Fruit fly (Drosophila melanogaster) whole organism, wandering third instar larva: ENCODE measurements around the gene sno.

Source experiments
- CG32264 ChIP-seq: fragments of 200-800 bp; sonication (Bioruptor generic); optimal IDR thresholded peaks from 2 replicates; lab custom pipeline; 2016; ENCODE audit warnings: missing biosample characterization, missing genetic modification characterization
- Dfd ChIP-seq: fragments of >200 bp; optimal IDR thresholded peaks from 2 replicates; lab custom pipeline; 2017; ENCODE audit warnings: missing biosample characterization, missing genetic modification characterization
- GATAd ChIP-seq: sonication (Bioruptor generic); optimal IDR thresholded peaks from 2 replicates; lab custom pipeline; 2016; ENCODE audit warnings: missing biosample characterization, missing genetic modification characterization
- br ChIP-seq: fragments of 200-800 bp; sonication (Bioruptor generic); optimal IDR thresholded peaks from 2 replicates; lab custom pipeline; 2016; ENCODE audit warnings: missing biosample characterization, missing genetic modification characterization
- brk ChIP-seq: fragments of 200-800 bp; sonication (Bioruptor generic); optimal IDR thresholded peaks from 2 replicates; lab custom pipeline; 2016; ENCODE audit warnings: missing biosample characterization, mild to moderate bottlenecking, missing genetic modification characterization
- ey ChIP-seq: fragments of 200-800 bp; sonication (Bioruptor generic); optimal IDR thresholded peaks from 2 replicates; lab custom pipeline; 2016; ENCODE audit warnings: missing biosample characterization, missing genetic modification characterization
- jim ChIP-seq: fragments of 175-275, 200-325 bp; sonication (Bioruptor generic); optimal IDR thresholded peaks from 2 replicates; lab custom pipeline; 2016; ENCODE audit warnings: missing biosample characterization, mild to moderate bottlenecking, missing genetic modification characterization
- pan ChIP-seq: fragments of >200 bp; optimal IDR thresholded peaks from 2 replicates; lab custom pipeline; 2017
- psq ChIP-seq: fragments of 200-800 bp; sonication (Bioruptor generic); optimal IDR thresholded peaks from 3 replicates; lab custom pipeline; 2017; ENCODE audit warnings: missing biosample characterization, mild to moderate bottlenecking, missing genetic modification characterization, moderate library complexity
- usp ChIP-seq: fragments of >200 bp; optimal IDR thresholded peaks from 2 replicates; lab custom pipeline; 2017; ENCODE audit warnings: missing biosample characterization, missing genetic modification characterization

DNA sequence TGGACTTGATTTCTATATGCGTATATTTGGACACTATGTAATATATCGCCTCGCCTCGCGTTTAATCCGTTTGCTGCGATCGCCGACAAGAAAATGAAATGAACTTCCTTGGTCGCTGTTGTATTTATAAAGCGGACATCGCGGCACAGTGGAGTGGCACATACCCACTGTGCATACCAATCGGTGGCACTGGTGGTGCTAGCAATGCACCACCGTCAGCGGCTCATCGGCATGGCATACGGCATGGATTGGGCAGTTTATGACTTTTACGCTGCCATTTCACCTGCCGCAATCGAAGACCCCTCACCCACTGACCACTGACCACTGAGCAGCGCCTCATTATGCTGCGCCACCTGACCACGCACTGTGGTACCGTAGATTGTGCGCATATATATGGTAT is 19.7 kb downstream of the sno start, which contains the start of gene CG12723:
- TF ChIP-seq usp (no peak), brk (GFP tag; lab: Kevin White, UChicago) (no peak), Dfd (GFP tag; lab: Kevin White, UChicago) (no peak), br (no peak), pan (lab: Kevin White, UChicago) (no peak), GATAd (GFP tag; lab: Kevin White, UChicago) (no peak), CG32264 (no peak), jim (GFP tag; lab: Kevin White, UChicago) (no peak), ey (GFP tag; lab: Kevin White, UChicago) (no peak), psq (GFP tag; lab: Kevin White, UChicago) (no peak)
